Worm (Caenorhabditis elegans): ENCODE data around the gene Y46D2A.2.

- TF ChIP-seq fax-1 (tag; optimal IDR thresholded peaks at IDR 0.05), result no peak
- no peak for TF ChIP-seq madf-2 (tag; optimal IDR thresholded peaks at IDR 0.05)
- no peak for TF ChIP-seq ama-1 (optimal IDR thresholded peaks at IDR 0.05)
- TF ChIP-seq ceh-6 (GFP tag; optimal IDR thresholded peaks at IDR 0.05), result no peak
- TF ChIP-seq unc-3 (GFP tag; conservative IDR thresholded peaks at IDR 0.05), result no peak
- TF ChIP-seq unc-3 (tag; optimal IDR thresholded peaks at IDR 0.05), result no peak
- TF ChIP-seq sdc-2 (tag; optimal IDR thresholded peaks at IDR 0.05), result no peak
- TF ChIP-seq pha-2 (tag; optimal IDR thresholded peaks at IDR 0.05), result no peak
- no peak for TF ChIP-seq hlh-15 (tag; optimal IDR thresholded peaks at IDR 0.05)
- no peak for TF ChIP-seq ets-4 (tag; optimal IDR thresholded peaks at IDR 0.05)
- TF ChIP-seq nhr-11 (tag; optimal IDR thresholded peaks at IDR 0.05), result no peak
- no peak for TF ChIP-seq ceh-24 (tag; optimal IDR thresholded peaks at IDR 0.05)
- TF ChIP-seq lin-11 (tag; optimal IDR thresholded peaks at IDR 0.05), result no peak
- TF ChIP-seq lim-6 (tag; optimal IDR thresholded peaks at IDR 0.05), result no peak
These were observed 40.7 kb downstream of the Y46D2A.2 start, which contains the start of gene nep-13 for ce11 chrII:3282353-3282752.
